Fruit fly (Drosophila melanogaster) Kc167 (cell line): ENCODE measurements around the gene Exo84.

ENCODE experiments used
- Myc ChIP-seq: fragments of >200 bp; optimal IDR thresholded peaks from 2 replicates; lab custom pipeline; 2017; ENCODE audit warnings: missing external identifiers
- Sin3A ChIP-seq: fragments of >200 bp; optimal IDR thresholded peaks from 2 replicates; lab custom pipeline; 2018; ENCODE audit warnings: missing external identifiers
- h ChIP-seq: fragments of >200 bp; optimal IDR thresholded peaks from 3 replicates; lab custom pipeline; 2018; ENCODE audit warnings: missing external identifiers
- insv ChIP-seq: fragments of >200 bp; optimal IDR thresholded peaks from 3 replicates; lab custom pipeline; 2018; ENCODE audit warnings: missing external identifiers
- psq ChIP-seq: fragments of >200 bp; optimal IDR thresholded peaks from 2 replicates; lab custom pipeline; 2017; ENCODE audit warnings: missing external identifiers
- ttk ChIP-seq: sonication (Bioruptor generic); optimal IDR thresholded peaks from 2 replicates; lab custom pipeline; 2017; ENCODE audit warnings: missing external identifiers

- TF ChIP-seq ttk (lab: Kevin White, UChicago) (no peak), Sin3A (lab: Kevin White, UChicago) (no peak), h (no peak), insv (lab: Kevin White, UChicago) (no peak), psq (lab: Kevin White, UChicago) (no peak), Myc (lab: Kevin White, UChicago) (no peak)
Measured at dm6 chr3R:26007298-26007697, 44.8 kb downstream of the Exo84 start.
